Worm (Caenorhabditis elegans) whole organism, L2 larva: ENCODE results near the gene T25B2.3.

Source experiments
- C34F6.9 ChIP-seq: fragments of 150-350 bp; optimal IDR thresholded peaks from 2 replicates; lab custom pipeline; 2014; ENCODE audit warnings: missing biosample characterization, missing genetic modification characterization
- alr-1 ChIP-seq: fragments of 150-350 bp; optimal IDR thresholded peaks from 2 replicates; lab custom pipeline; 2014; ENCODE audit warnings: missing biosample characterization, missing genetic modification characterization
- aly-2 ChIP-seq: fragments of 150-350 bp; optimal IDR thresholded peaks from 2 replicates; lab custom pipeline; 2014; ENCODE audit warnings: missing biosample characterization, missing genetic modification characterization
- crh-2 ChIP-seq: sonication (generic microtip); optimal IDR thresholded peaks from 2 replicates; lab custom pipeline; 2017; ENCODE audit warnings: missing biosample characterization, missing genetic modification characterization
- elt-1 ChIP-seq: fragments of 150-350 bp; optimal IDR thresholded peaks from 2 replicates; lab custom pipeline; 2014; ENCODE audit warnings: missing biosample characterization, missing genetic modification characterization
- fos-1 ChIP-seq: fragments of 150-350 bp; optimal IDR thresholded peaks from 2 replicates; lab custom pipeline; 2014; ENCODE audit warnings: missing biosample characterization, missing genetic modification characterization
- mab-5 ChIP-seq: fragments of 150-350 bp; optimal IDR thresholded peaks from 2 replicates; lab custom pipeline; 2014; ENCODE audit warnings: missing biosample characterization, missing genetic modification characterization
- nhr-11 ChIP-seq: fragments of 150-350 bp; optimal IDR thresholded peaks from 2 replicates; lab custom pipeline; 2014; ENCODE audit warnings: missing biosample characterization, missing genetic modification characterization
- nhr-12 ChIP-seq: fragments of 150-350 bp; optimal IDR thresholded peaks from 2 replicates; lab custom pipeline; 2014; ENCODE audit warnings: missing biosample characterization, missing genetic modification characterization
- nhr-25 ChIP-seq: fragments of 150-350 bp; sonication (generic microtip); optimal IDR thresholded peaks from 3 replicates; lab custom pipeline; 2014; ENCODE audit warnings: missing biosample characterization, missing genetic modification characterization
- nhr-6 ChIP-seq: fragments of 150-350 bp; optimal IDR thresholded peaks from 2 replicates; lab custom pipeline; 2014; ENCODE audit warnings: missing biosample characterization, missing genetic modification characterization
- snpc-4 ChIP-seq: fragments of 150-350 bp; optimal IDR thresholded peaks from 2 replicates; lab custom pipeline; 2014; ENCODE audit warnings: missing biosample characterization, missing genetic modification characterization
- ztf-4 ChIP-seq: fragments of 150-350 bp; optimal IDR thresholded peaks from 2 replicates; lab custom pipeline; 2014; ENCODE audit warnings: missing biosample characterization, missing genetic modification characterization

DNA sequence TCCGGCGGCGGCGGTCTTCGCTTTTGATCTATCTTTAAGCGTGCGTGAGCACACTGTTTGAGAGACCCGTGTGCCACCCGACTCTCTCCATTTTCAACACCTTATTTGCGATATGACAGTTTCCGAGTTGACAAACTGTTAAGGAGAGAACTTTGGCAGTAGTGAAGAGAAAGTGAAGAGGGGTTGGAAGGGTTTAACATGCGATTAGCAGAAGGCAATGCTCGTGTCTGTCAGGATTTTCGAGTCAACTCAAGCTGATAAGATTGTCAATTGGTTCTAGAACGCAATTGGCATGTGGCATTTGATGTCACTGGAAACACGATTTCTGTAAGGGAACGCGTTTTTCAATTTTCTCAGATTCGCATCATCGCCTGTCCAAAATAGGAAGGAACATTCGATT is 8.6 kb upstream of the T25B2.3 start:
- TF ChIP-seq aly-2: no peak
- TF ChIP-seq fos-1 (tag; lab: Kevin White, UChicago): no peak
- TF ChIP-seq elt-1 (tag; lab: Kevin White, UChicago): no peak
- TF ChIP-seq alr-1 (tag; lab: Kevin White, UChicago): no peak
- TF ChIP-seq ztf-4: no peak
- no peak for TF ChIP-seq nhr-12
- no peak for TF ChIP-seq C34F6.9
- no peak for TF ChIP-seq nhr-25 (tag; lab: Kevin White, UChicago)
- TF ChIP-seq crh-2 (tag; lab: Kevin White, UChicago): no peak
- TF ChIP-seq nhr-6 (tag; lab: Kevin White, UChicago): no peak
- no peak for TF ChIP-seq snpc-4
- no peak for TF ChIP-seq mab-5 (tag; lab: Kevin White, UChicago)
- TF ChIP-seq nhr-11 (tag; lab: Kevin White, UChicago): no peak
